Fruit fly (Drosophila melanogaster): ENCODE data around the gene CG7650.
A peak's percentile ranks its signal among the peaks of the same experiment; 100 is the strongest.

Gene CG7650

DNA sequence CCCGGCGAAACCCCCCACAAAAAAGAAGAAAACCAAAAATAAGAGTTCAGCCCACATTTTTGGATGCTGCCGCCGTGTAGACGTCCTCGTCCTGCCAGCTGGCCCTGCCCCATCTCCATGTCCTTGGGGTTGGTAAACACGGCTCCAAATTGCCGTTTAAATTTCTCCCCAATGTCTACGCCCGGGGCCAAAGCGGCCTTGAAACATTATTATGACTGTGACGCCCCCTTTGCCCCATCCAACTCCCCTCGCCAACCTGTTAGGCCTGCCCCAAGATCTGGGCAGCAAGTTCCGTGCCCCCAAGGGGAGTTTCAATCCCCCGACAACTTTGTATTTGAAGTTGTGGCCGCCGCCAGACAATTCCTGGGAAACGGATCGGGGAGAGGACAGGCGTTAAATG, 6.7 kb upstream of the CG7650 start:
- TF ChIP-seq D1 (tag; optimal IDR thresholded peaks at IDR 0.05) (no peak), Ets98B (GFP tag; IDR thresholded peaks at IDR 0.05) (no peak), CG4496 (GFP tag; IDR thresholded peaks at IDR 0.05) (no peak), CG17806 (tag; optimal IDR thresholded peaks at IDR 0.05) (no peak), CG15710 (tag; optimal IDR thresholded peaks at IDR 0.05) (no peak), CG34367 (tag; optimal IDR thresholded peaks at IDR 0.05) (no peak), rn (GFP tag; IDR thresholded peaks at IDR 0.05) (no peak), Pif1A (GFP tag; optimal IDR thresholded peaks at IDR 0.05) (no peak), fd96Ca (GFP tag; IDR thresholded peaks at IDR 0.05) (no peak), CG8301 (tag; optimal IDR thresholded peaks at IDR 0.05) (no peak), CG10348 (GFP tag; IDR thresholded peaks at IDR 0.05) (no peak), CG13204 (GFP tag; optimal IDR thresholded peaks at IDR 0.05) (no peak), CG9948 (tag; optimal IDR thresholded peaks at IDR 0.05) (no peak), CG14655 (GFP tag; optimal IDR thresholded peaks at IDR 0.05) (no peak), Pif1B (GFP tag; optimal IDR thresholded peaks at IDR 0.05) (no peak), CG32121 (GFP tag; IDR thresholded peaks at IDR 0.05) (no peak), CG12605 (GFP tag; IDR thresholded peaks at IDR 0.05) (no peak)

- TF ChIP-seq EcR (GFP tag; optimal IDR thresholded peaks at IDR 0.05), result no peak
- no peak for TF ChIP-seq Snoo (tag; optimal IDR thresholded peaks at IDR 0.05)
- no peak for TF ChIP-seq CG13204 (GFP tag; optimal IDR thresholded peaks at IDR 0.05)
- TF ChIP-seq rn (GFP tag; IDR thresholded peaks at IDR 0.05), result no peak
- no peak for TF ChIP-seq gl (tag; optimal IDR thresholded peaks at IDR 0.05)
- TF ChIP-seq fd96Ca (GFP tag; IDR thresholded peaks at IDR 0.05), result no peak
- TF ChIP-seq CG9948 (tag; optimal IDR thresholded peaks at IDR 0.05), result no peak
- no peak for TF ChIP-seq CG8301 (tag; optimal IDR thresholded peaks at IDR 0.05)
- no peak for TF ChIP-seq CG17806 (tag; optimal IDR thresholded peaks at IDR 0.05)
- TF ChIP-seq CG12605 (GFP tag; IDR thresholded peaks at IDR 0.05), result no peak
- TF ChIP-seq CG32121 (GFP tag; IDR thresholded peaks at IDR 0.05), result no peak
- no peak for TF ChIP-seq CG15710 (tag; optimal IDR thresholded peaks at IDR 0.05)
These were observed 6.3 kb upstream of the CG7650 start for dm6 chr3L:15616490-15616889.

DNA sequence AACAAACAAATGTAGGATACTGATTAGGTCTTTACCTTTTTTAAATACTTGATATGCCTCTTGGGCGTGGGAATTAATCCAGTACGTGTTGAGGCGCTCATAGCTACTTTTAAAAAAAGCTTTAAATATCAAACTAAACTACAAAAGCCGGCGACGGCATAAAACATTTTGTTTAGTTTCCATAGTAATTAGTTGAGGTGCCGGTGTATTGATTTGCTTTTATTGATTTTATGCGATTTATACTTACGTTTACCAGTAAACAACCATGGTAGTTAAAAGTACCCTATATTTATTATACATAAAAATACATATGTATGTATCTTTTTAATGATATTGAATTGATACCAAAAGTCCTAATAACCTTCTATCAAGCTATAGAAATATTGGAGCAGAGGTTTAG, 2.5 kb upstream of the CG7650 start, which contains the start of gene CG13449:
Gene CG13449 (minus strand): TSS at position 101 of the 400 bp plus-strand sequence.
- TF ChIP-seq Snoo (tag; optimal IDR thresholded peaks at IDR 0.05) (no peak), CG8301 (tag; optimal IDR thresholded peaks at IDR 0.05) (no peak), Pif1B (GFP tag; optimal IDR thresholded peaks at IDR 0.05) (no peak), CG15710 (tag; optimal IDR thresholded peaks at IDR 0.05) (no peak), CG17806 (tag; optimal IDR thresholded peaks at IDR 0.05) (no peak), Pif1A (GFP tag; optimal IDR thresholded peaks at IDR 0.05) (no peak), fd96Ca (GFP tag; IDR thresholded peaks at IDR 0.05) (no peak), CG8159 (tag; optimal IDR thresholded peaks at IDR 0.05) (no peak), CG14655 (GFP tag; optimal IDR thresholded peaks at IDR 0.05) (no peak), CG34367 (tag; optimal IDR thresholded peaks at IDR 0.05) (no peak), CG9948 (tag; optimal IDR thresholded peaks at IDR 0.05) (no peak), CG32121 (GFP tag; IDR thresholded peaks at IDR 0.05) (no peak), CG10348 (GFP tag; IDR thresholded peaks at IDR 0.05) (no peak), EcR (GFP tag; optimal IDR thresholded peaks at IDR 0.05) (no peak), gl (tag; optimal IDR thresholded peaks at IDR 0.05) (no peak), CG13204 (GFP tag; optimal IDR thresholded peaks at IDR 0.05) (no peak), Ets98B (GFP tag; IDR thresholded peaks at IDR 0.05) (no peak), D1 (tag; optimal IDR thresholded peaks at IDR 0.05) (no peak)

DNA sequence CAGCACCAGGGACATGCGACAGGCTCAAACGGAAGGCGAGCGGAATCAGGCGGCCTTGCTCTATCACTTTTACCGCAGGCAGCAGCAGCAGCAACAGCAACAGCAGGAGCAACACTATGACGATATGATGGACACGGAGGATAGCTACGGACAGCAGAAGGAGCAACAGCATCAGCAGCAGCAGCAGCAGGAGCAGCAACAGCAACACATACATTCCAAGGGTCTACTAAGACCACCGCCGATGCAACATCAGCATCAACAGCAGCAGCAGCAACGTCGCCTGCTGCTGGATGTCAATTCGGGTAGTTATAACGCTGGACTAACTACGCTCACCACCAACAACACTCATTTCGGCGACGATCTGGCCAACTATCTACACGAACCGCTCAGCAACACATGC, 5.2 kb downstream of the CG7650 start:
- no peak for TF ChIP-seq Pif1A (GFP tag; optimal IDR thresholded peaks at IDR 0.05)
- TF ChIP-seq fd96Ca (GFP tag; IDR thresholded peaks at IDR 0.05), result no peak
- TF ChIP-seq CG34367 (tag; optimal IDR thresholded peaks at IDR 0.05), result no peak
- TF ChIP-seq CG4496 (GFP tag; IDR thresholded peaks at IDR 0.05), result no peak
- no peak for TF ChIP-seq gl (tag; optimal IDR thresholded peaks at IDR 0.05)
- no peak for TF ChIP-seq CG13204 (GFP tag; optimal IDR thresholded peaks at IDR 0.05)
- no peak for TF ChIP-seq CG17806 (tag; optimal IDR thresholded peaks at IDR 0.05)
- TF ChIP-seq CG9948 (tag; optimal IDR thresholded peaks at IDR 0.05), result no peak
- TF ChIP-seq CG32121 (GFP tag; IDR thresholded peaks at IDR 0.05), result no peak
- no peak for TF ChIP-seq CG10348 (GFP tag; IDR thresholded peaks at IDR 0.05)
- TF ChIP-seq EcR (GFP tag; optimal IDR thresholded peaks at IDR 0.05), result no peak

dm6 chr3L:15600051-15600450, 10.1 kb downstream of the CG7650 start:
- TF ChIP-seq Snoo (tag; optimal IDR thresholded peaks at IDR 0.05) (no peak), CG9948 (tag; optimal IDR thresholded peaks at IDR 0.05) (no peak), CG14655 (GFP tag; optimal IDR thresholded peaks at IDR 0.05) (no peak), CG15710 (tag; optimal IDR thresholded peaks at IDR 0.05) (no peak), rn (GFP tag; IDR thresholded peaks at IDR 0.05) (no peak), Ets98B (GFP tag; IDR thresholded peaks at IDR 0.05) (no peak), CG34367 (tag; optimal IDR thresholded peaks at IDR 0.05) (no peak), Pif1A (GFP tag; optimal IDR thresholded peaks at IDR 0.05) (no peak)

dm6 chr3L:15599190-15599589, 11.0 kb downstream of the CG7650 start:
- TF ChIP-seq CG4496 (GFP tag; IDR thresholded peaks at IDR 0.05) (no peak), CG9948 (tag; optimal IDR thresholded peaks at IDR 0.05) (no peak), EcR (GFP tag; optimal IDR thresholded peaks at IDR 0.05) (no peak), gl (tag; optimal IDR thresholded peaks at IDR 0.05) (no peak)

- TF ChIP-seq CG13204 (GFP tag; optimal IDR thresholded peaks at IDR 0.05) (no peak), Pif1A (GFP tag; optimal IDR thresholded peaks at IDR 0.05) (no peak), CG15710 (tag; optimal IDR thresholded peaks at IDR 0.05) (no peak), Snoo (tag; optimal IDR thresholded peaks at IDR 0.05) (no peak), gl (tag; optimal IDR thresholded peaks at IDR 0.05) (no peak), EcR (GFP tag; optimal IDR thresholded peaks at IDR 0.05) (peak; percentile 7)
These were observed 12.2 kb downstream of the CG7650 start for dm6 chr3L:15597945-15598344.

Data from whole organism, pupa.